Worm (Caenorhabditis elegans) whole organism, late embryonic: ENCODE results near the gene ulp-2.

Experiments used
- ama-1 ChIP-seq: fragments of 150-350 bp; optimal IDR thresholded peaks from 2 replicates; lab custom pipeline; 2014
- ceh-24 ChIP-seq: sonication (generic microtip); optimal IDR thresholded peaks from 2 replicates; lab custom pipeline; 2016; ENCODE audit warnings: mild to moderate bottlenecking, missing genetic modification characterization, missing compliant biosample characterization
- ceh-34 ChIP-seq: sonication (generic microtip); optimal IDR thresholded peaks from 2 replicates; lab custom pipeline; 2016; ENCODE audit warnings: mild to moderate bottlenecking, missing genetic modification characterization, missing compliant biosample characterization
- che-1 ChIP-seq: sonication (generic microtip); optimal IDR thresholded peaks from 2 replicates; lab custom pipeline; 2016; ENCODE audit warnings: mild to moderate bottlenecking, missing genetic modification characterization, missing compliant biosample characterization
- fkh-6 ChIP-seq: sonication (generic microtip); optimal IDR thresholded peaks from 2 replicates; lab custom pipeline; 2016; ENCODE audit warnings: missing genetic modification characterization, missing compliant biosample characterization
- hlh-15 ChIP-seq: sonication (generic microtip); optimal IDR thresholded peaks from 2 replicates; lab custom pipeline; 2016; ENCODE audit warnings: missing genetic modification characterization, missing compliant biosample characterization
- nhr-11 ChIP-seq: fragments of 150-350 bp; optimal IDR thresholded peaks from 2 replicates; lab custom pipeline; 2014; ENCODE audit warnings: missing biosample characterization, missing genetic modification characterization
- odd-2 ChIP-seq: sonication (generic microtip); optimal IDR thresholded peaks from 2 replicates; lab custom pipeline; 2017; ENCODE audit warnings: antibody characterized with exemption, mild to moderate bottlenecking, missing genetic modification characterization, missing compliant biosample characterization
- tbx-2 ChIP-seq: sonication (generic microtip); optimal IDR thresholded peaks from 2 replicates; lab custom pipeline; 2016; ENCODE audit warnings: missing genetic modification characterization, missing compliant biosample characterization
- ztf-16 ChIP-seq: sonication (generic microtip); optimal IDR thresholded peaks from 2 replicates; lab custom pipeline; 2017; ENCODE audit warnings: missing genetic modification characterization, missing compliant biosample characterization

ce11 chrII:4945695-4946094 lies 14.0 kb downstream of the ulp-2 start, which contains the start of the genes gldi-11 and ZK546.2:
- TF ChIP-seq hlh-15 (tag; lab: Kevin White, UChicago) (no peak), ama-1 (lab: Kevin White, UChicago) (no peak), fkh-6 (tag; lab: Kevin White, UChicago) (no peak), ceh-34 (tag; lab: Kevin White, UChicago) (no peak), ztf-16 (tag; lab: Kevin White, UChicago) (no peak), che-1 (no peak), odd-2 (tag; lab: Kevin White, UChicago) (no peak), nhr-11 (no peak), ceh-24 (no peak), tbx-2 (tag; lab: Kevin White, UChicago) (no peak)
